Worm (Caenorhabditis elegans): ENCODE measurements around the gene clp-7.

- TF ChIP-seq T22C8.4 (GFP tag; IDR thresholded peaks at IDR 0.05) (no peak), flt-1 (GFP tag; IDR thresholded peaks at IDR 0.05) (no peak), ref-1 (GFP tag; conservative IDR thresholded peaks at IDR 0.05) (no peak), tab-1 (GFP tag; IDR thresholded peaks at IDR 0.05) (no peak), med-1 (GFP tag; optimal IDR thresholded peaks at IDR 0.05; ENCODE audit: insufficient read depth) (no peak), klf-2 (GFP tag; conservative IDR thresholded peaks at IDR 0.05) (no peak), cog-1 (tag; optimal IDR thresholded peaks at IDR 0.05) (no peak)
Measured at ce11 chrIV:1445920-1446319, at the start of gene clp-7.

All from whole organism, midembryonic.